Fruit fly (Drosophila melanogaster) whole organism, embryonic: ENCODE measurements around the gene Liprin-beta.

Source experiments
- ATbp ChIP-seq: fragments of 200-800 bp; sonication (Bioruptor generic); optimal IDR thresholded peaks from 2 replicates; lab custom pipeline; 2017; ENCODE audit warnings: missing biosample characterization, mild to moderate bottlenecking, missing genetic modification characterization, missing genetic modification reagents
- Aef1 ChIP-seq: fragments of 200-800 bp; sonication (Bioruptor generic); IDR thresholded peaks from 3 replicates; pipeline ENCODE4 v1.3.6; 2022; ENCODE audit warnings: missing biosample characterization, missing genetic modification characterization
- Antp ChIP-seq: fragments of 200-800 bp; sonication (Bioruptor generic); optimal IDR thresholded peaks from 3 replicates; lab custom pipeline; 2016; ENCODE audit warnings: missing biosample characterization, missing genetic modification characterization
- B-H2 ChIP-seq: fragments of 200-800 bp; sonication (Bioruptor generic); optimal IDR thresholded peaks from 2 replicates; lab custom pipeline; 2018; ENCODE audit warnings: missing biosample characterization, mild to moderate bottlenecking, missing genetic modification characterization
- Bgb ChIP-seq: fragments of 200-800 bp; sonication (Bioruptor generic); IDR thresholded peaks from 2 replicates; pipeline ENCODE4 v1.3.6; 2022; ENCODE audit warnings: missing biosample characterization, missing genetic modification characterization; ENCODE audit not compliant: partially characterized antibody
- CG10543 ChIP-seq: fragments of 200-800 bp; sonication (Bioruptor generic); optimal IDR thresholded peaks from 3 replicates; lab custom pipeline; 2017; ENCODE audit warnings: missing biosample characterization, mild to moderate bottlenecking, missing genetic modification characterization, moderate library complexity
- CG10654 ChIP-seq: fragments of 200-800 bp; sonication (Bioruptor generic); optimal IDR thresholded peaks from 2 replicates; lab custom pipeline; 2016; ENCODE audit warnings: missing biosample characterization, missing genetic modification characterization
- CG10979 ChIP-seq: fragments of 200-800 bp; sonication (Bioruptor generic); optimal IDR thresholded peaks from 2 replicates; lab custom pipeline; 2018; ENCODE audit warnings: missing biosample characterization, mild to moderate bottlenecking, missing genetic modification characterization, moderate library complexity
- CG12071 ChIP-seq: fragments of 200-800 bp; sonication (Bioruptor generic); optimal IDR thresholded peaks from 3 replicates; lab custom pipeline; 2018; ENCODE audit warnings: missing biosample characterization, mild to moderate bottlenecking, missing genetic modification characterization
- CG12769 ChIP-seq: fragments of 200-800 bp; sonication (Bioruptor generic); optimal IDR thresholded peaks from 2 replicates; lab custom pipeline; 2019; ENCODE audit warnings: missing biosample characterization, mild to moderate bottlenecking, missing genetic modification characterization, moderate library complexity
- CG13894 ChIP-seq: fragments of 200-800 bp; sonication (Bioruptor generic); optimal IDR thresholded peaks from 3 replicates; lab custom pipeline; 2018; ENCODE audit warnings: missing biosample characterization, mild to moderate bottlenecking, missing genetic modification characterization, moderate library complexity
- CG3065 ChIP-seq: fragments of 200-800 bp; sonication (Bioruptor generic); optimal IDR thresholded peaks from 2 replicates; lab custom pipeline; 2016; ENCODE audit warnings: missing biosample characterization, missing genetic modification characterization
- CG4360 ChIP-seq: fragments of 200-800 bp; sonication (Bioruptor generic); IDR thresholded peaks from 2 replicates; pipeline ENCODE4 v1.3.6; 2022; ENCODE audit warnings: missing biosample characterization, missing genetic modification characterization
- CG4424 ChIP-seq: fragments of 200-800 bp; sonication (Bioruptor generic); optimal IDR thresholded peaks from 3 replicates; lab custom pipeline; 2016; ENCODE audit warnings: missing biosample characterization, missing genetic modification characterization
- CG6272 ChIP-seq: fragments of 200-800 bp; sonication (Bioruptor generic); IDR thresholded peaks from 2 replicates; pipeline ENCODE4 v1.3.6; 2022; ENCODE audit warnings: missing biosample characterization, missing genetic modification characterization
- CG7745 ChIP-seq: fragments of 200-800 bp; sonication (Bioruptor generic); optimal IDR thresholded peaks from 2 replicates; lab custom pipeline; 2018; ENCODE audit warnings: missing biosample characterization, mild to moderate bottlenecking, missing genetic modification characterization, moderate library complexity
- CG8359 ChIP-seq: fragments of 200-800 bp; sonication (Bioruptor generic); optimal IDR thresholded peaks from 2 replicates; lab custom pipeline; 2017; ENCODE audit warnings: missing biosample characterization, mild to moderate bottlenecking, missing genetic modification characterization, borderline replicate concordance
- D19A ChIP-seq: fragments of 200-800 bp; optimal IDR thresholded peaks from 3 replicates; lab custom pipeline; 2019; ENCODE audit warnings: missing biosample characterization, mild to moderate bottlenecking, missing genetic modification characterization, moderate library complexity
- D19B ChIP-seq: fragments of 200-800 bp; sonication (Bioruptor generic); optimal IDR thresholded peaks from 2 replicates; lab custom pipeline; 2017; ENCODE audit warnings: missing biosample characterization, mild to moderate bottlenecking, missing genetic modification characterization
- Eip74EF ChIP-seq, 2 experiments: fragments of 200-800 bp in 1 of 2; fragments of >200 bp in 1 of 2; sonication (Bioruptor generic) in 1 of 2; optimal IDR thresholded peaks; 2 replicates each; lab custom pipeline; 2017 to 2019; ENCODE audit warnings: missing biosample characterization in 2 of 2, missing genetic modification characterization in 2 of 2, mild to moderate bottlenecking in 1 of 2, moderate library complexity in 1 of 2
- HLH4C ChIP-seq: fragments of 200-800 bp; sonication (Bioruptor generic); IDR thresholded peaks from 3 replicates; pipeline ENCODE4 v1.3.6; 2022; ENCODE audit warnings: missing biosample characterization, missing genetic modification characterization; ENCODE audit not compliant: partially characterized antibody
- HmgZ ChIP-seq: fragments of 200-800 bp; sonication (Bioruptor generic); optimal IDR thresholded peaks from 2 replicates; lab custom pipeline; 2018; ENCODE audit warnings: missing biosample characterization, mild to moderate bottlenecking, missing genetic modification characterization
- Jarid2 ChIP-seq: fragments of 200-800 bp; sonication (Bioruptor generic); optimal IDR thresholded peaks from 3 replicates; lab custom pipeline; 2017; ENCODE audit warnings: mild to moderate bottlenecking, missing biosample characterization, missing genetic modification reagents, missing genetic modification characterization
- MBD-R2 ChIP-seq: fragments of 200-800 bp; sonication (Bioruptor generic); IDR thresholded peaks from 2 replicates; pipeline ENCODE4 v1.3.6; 2022; ENCODE audit warnings: missing biosample characterization, missing genetic modification characterization
- Nf-YB ChIP-seq: fragments of 200-800 bp; sonication (Bioruptor generic); optimal IDR thresholded peaks from 3 replicates; lab custom pipeline; 2019; ENCODE audit warnings: missing biosample characterization, mild to moderate bottlenecking, missing genetic modification characterization, moderate library complexity
- Nf-YC ChIP-seq: fragments of 200-800 bp; optimal IDR thresholded peaks from 3 replicates; lab custom pipeline; 2019; ENCODE audit warnings: missing biosample characterization, mild to moderate bottlenecking, missing genetic modification characterization, moderate library complexity
- Pdp1 ChIP-seq, 2 experiments: fragments of 200-800 bp; sonication (Bioruptor generic); optimal IDR thresholded peaks; 3 replicates each; lab custom pipeline; 2016; ENCODE audit warnings: missing biosample characterization in 2 of 2, missing genetic modification characterization in 2 of 2, mild to moderate bottlenecking in 1 of 2, moderate library complexity in 1 of 2
- Xbp1 ChIP-seq: fragments of 200-800 bp; sonication (Bioruptor generic); optimal IDR thresholded peaks from 3 replicates; lab custom pipeline; 2016; ENCODE audit warnings: missing biosample characterization, mild to moderate bottlenecking, missing genetic modification characterization
- abd-A ChIP-seq: fragments of 200-800 bp; sonication (Bioruptor generic); optimal IDR thresholded peaks from 3 replicates; lab custom pipeline; 2019; ENCODE audit warnings: missing biosample characterization, mild to moderate bottlenecking, missing genetic modification characterization, moderate library complexity
- btn ChIP-seq: fragments of 200-800 bp; sonication (Bioruptor generic); optimal IDR thresholded peaks from 2 replicates; lab custom pipeline; 2016; ENCODE audit warnings: missing biosample characterization, missing genetic modification characterization
- cg ChIP-seq: fragments of 200-800 bp; sonication (Bioruptor generic); optimal IDR thresholded peaks from 3 replicates; lab custom pipeline; 2019; ENCODE audit warnings: missing biosample characterization, mild to moderate bottlenecking, missing genetic modification characterization, moderate library complexity
- chinmo ChIP-seq: fragments of 200-800 bp; sonication (Bioruptor generic); IDR thresholded peaks from 4 replicates; pipeline ENCODE4 v1.3.6; 2022; ENCODE audit warnings: missing biosample characterization, missing genetic modification characterization; ENCODE audit not compliant: partially characterized antibody
- ci ChIP-seq: fragments of 200-800 bp; sonication (Bioruptor generic); IDR thresholded peaks from 3 replicates; pipeline ENCODE4 v1.3.6; 2022; ENCODE audit warnings: missing biosample characterization, missing genetic modification characterization
- dm ChIP-seq: fragments of 200-800 bp; sonication (Bioruptor generic); optimal IDR thresholded peaks from 3 replicates; lab custom pipeline; 2016; ENCODE audit warnings: missing biosample characterization, missing genetic modification characterization
- ewg ChIP-seq: fragments of 200-800 bp; sonication (Bioruptor generic); optimal IDR thresholded peaks from 3 replicates; lab custom pipeline; 2017; ENCODE audit warnings: mild to moderate bottlenecking, missing biosample characterization, missing genetic modification reagents, missing genetic modification characterization
- eyg ChIP-seq: fragments of 200-800 bp; sonication (Bioruptor generic); optimal IDR thresholded peaks from 3 replicates; lab custom pipeline; 2016; ENCODE audit warnings: missing biosample characterization, missing genetic modification characterization
- hkb ChIP-seq, 2 experiments: fragments of 200-800 bp in 1 of 2; fragments of >200 bp in 1 of 2; sonication (Bioruptor generic) in 1 of 2; IDR thresholded peaks in 1 of 2; optimal IDR thresholded peaks in 1 of 2; 2 replicates each; pipeline versions ENCODE4 v1.3.6 to Lab custom; 2017 to 2022; ENCODE audit warnings: missing biosample characterization in 1 of 2, missing genetic modification characterization in 1 of 2
- kah ChIP-seq: fragments of 200-800 bp; sonication (Bioruptor generic); optimal IDR thresholded peaks from 2 replicates; lab custom pipeline; 2018; ENCODE audit warnings: missing biosample characterization, mild to moderate bottlenecking, missing genetic modification characterization
- nau ChIP-seq: fragments of 200-800 bp; sonication (Bioruptor generic); optimal IDR thresholded peaks from 3 replicates; lab custom pipeline; 2017; ENCODE audit warnings: missing biosample characterization, mild to moderate bottlenecking, missing genetic modification characterization, missing genetic modification reagents
- org-1 ChIP-seq: fragments of 200-800 bp; sonication (Bioruptor generic); optimal IDR thresholded peaks from 2 replicates; lab custom pipeline; 2017; ENCODE audit warnings: missing biosample characterization, missing genetic modification characterization
- run ChIP-seq: fragments of 200-800 bp; sonication (Bioruptor generic); optimal IDR thresholded peaks from 3 replicates; lab custom pipeline; 2018; ENCODE audit warnings: missing biosample characterization, mild to moderate bottlenecking, missing genetic modification characterization
- tgo ChIP-seq: fragments of 200-800 bp; sonication (Bioruptor generic); IDR thresholded peaks from 3 replicates; pipeline ENCODE4 v1.3.6; 2022; ENCODE audit warnings: missing biosample characterization, missing genetic modification characterization
- vnd ChIP-seq: fragments of 200-800 bp; sonication (Bioruptor generic); IDR thresholded peaks from 3 replicates; pipeline ENCODE4 v1.3.6; 2022; ENCODE audit warnings: missing biosample characterization, missing genetic modification characterization; ENCODE audit not compliant: partially characterized antibody
- zen ChIP-seq: fragments of 200-800 bp; sonication (Bioruptor generic); optimal IDR thresholded peaks from 3 replicates; lab custom pipeline; 2018; ENCODE audit warnings: missing biosample characterization, mild to moderate bottlenecking, missing genetic modification characterization, moderate library complexity
- zfh2 ChIP-seq: fragments of 200-800 bp; sonication (Bioruptor generic); optimal IDR thresholded peaks from 2 replicates; lab custom pipeline; 2016; ENCODE audit warnings: missing biosample characterization, missing genetic modification characterization

Gene Liprin-beta

dm6 chr3L:13489193-13489752 lies 23.8 kb upstream of the Liprin-beta start (continued):
- TF ChIP-seq btn (GFP tag; lab: Kevin White, UChicago) (no peak), nau (peak; percentile 52)
- TF ChIP-seq, all 482 proteins: peak for 18

dm6 chr3L:13490689-13491348 lies 22.2 kb upstream of the Liprin-beta start:
- TF ChIP-seq abd-A: peak; percentile 93
- no peak for TF ChIP-seq HLH4C
- TF ChIP-seq CG10654 (GFP tag; lab: Kevin White, UChicago): no peak
- TF ChIP-seq CG4360: peak; percentile 61
- no peak for TF ChIP-seq Nf-YC
- TF ChIP-seq zfh2 (GFP tag; lab: Kevin White, UChicago): no peak
- no peak for TF ChIP-seq CG10979
- TF ChIP-seq Aef1: no peak
- TF ChIP-seq Bgb (GFP tag; lab: Robert Waterston, UW): no peak
- no peak for TF ChIP-seq CG8359 (GFP tag; lab: Kevin White, UChicago)
- TF ChIP-seq ci (GFP tag; lab: Robert Waterston, UW): no peak
- TF ChIP-seq vnd (GFP tag; lab: Robert Waterston, UW): no peak
- TF ChIP-seq Nf-YB (GFP tag; lab: Kevin White, UChicago): no peak
- TF ChIP-seq ATbp (GFP tag; lab: Kevin White, UChicago): no peak
- TF ChIP-seq HmgZ (tag; lab: Kevin White, UChicago): no peak
- no peak for TF ChIP-seq run (tag; lab: Kevin White, UChicago)
- TF ChIP-seq tgo (GFP tag; lab: Robert Waterston, UW): no peak
- no peak for TF ChIP-seq CG6272 (GFP tag; lab: Robert Waterston, UW)
- no peak for TF ChIP-seq btn (GFP tag; lab: Kevin White, UChicago)
- peak; percentile 3 for TF ChIP-seq CG10543 (GFP tag; lab: Kevin White, UChicago)
- TF ChIP-seq ewg: no peak
- no peak for TF ChIP-seq eyg (GFP tag; lab: Kevin White, UChicago)
- no peak for TF ChIP-seq org-1 (GFP tag; lab: Kevin White, UChicago)
- no peak for TF ChIP-seq CG12071 (GFP tag; lab: Kevin White, UChicago)
- TF ChIP-seq CG7745 (tag; lab: Kevin White, UChicago): no peak
- peak; percentile 73 for TF ChIP-seq CG12769 (tag; lab: Kevin White, UChicago)
- TF ChIP-seq chinmo (GFP tag; lab: Robert Waterston, UW): peak; percentile 73; the same call in 1 of the 4 replicates
- no peak for TF ChIP-seq CG3065 (GFP tag; lab: Kevin White, UChicago)
- TF ChIP-seq Pdp1 (GFP tag; optimal IDR thresholded peaks at IDR 0.05; lab: Kevin White, UChicago): no peak
- TF ChIP-seq MBD-R2 (GFP tag; lab: Robert Waterston, UW): no peak
- TF ChIP-seq zen (tag; lab: Kevin White, UChicago): no peak
- TF ChIP-seq Jarid2 (GFP tag; lab: Kevin White, UChicago): no peak
- no peak for TF ChIP-seq D19A (tag; lab: Kevin White, UChicago)
- no peak for TF ChIP-seq hkb (optimal IDR thresholded peaks at IDR 0.05; lab: Kevin White, UChicago)
- no peak for TF ChIP-seq hkb (GFP tag; IDR thresholded peaks at IDR 0.05; lab: Robert Waterston, UW)
- TF ChIP-seq B-H2: no peak
- no peak for TF ChIP-seq CG4424 (GFP tag; lab: Kevin White, UChicago)
- no peak for TF ChIP-seq cg (GFP tag; lab: Kevin White, UChicago)
- TF ChIP-seq Eip74EF (GFP tag; optimal IDR thresholded peaks at IDR 0.05; lab: Kevin White, UChicago): peak in 1 of 2 experiments; percentile 25
- no peak for TF ChIP-seq kah (GFP tag; lab: Kevin White, UChicago)
- no peak for TF ChIP-seq D19B (GFP tag; lab: Kevin White, UChicago)
- TF ChIP-seq Xbp1 (GFP tag; lab: Kevin White, UChicago): no peak
- TF ChIP-seq CG13894 (tag; lab: Kevin White, UChicago): peak; percentile 82
- no peak for TF ChIP-seq dm
- no peak for TF ChIP-seq Antp (GFP tag; lab: Kevin White, UChicago)
